Worm (Caenorhabditis elegans) whole organism, mixed stage, embryonic: Measurements from ENCODE around the gene srx-88.

Experiments used
- bed-3 ChIP-seq: fragments of 200-800 bp; sonication (Bioruptor generic); optimal IDR thresholded peaks from 3 replicates; lab custom pipeline; 2018; ENCODE audit warnings: mild to moderate bottlenecking, missing genetic modification characterization, moderate library complexity, missing compliant biosample characterization
- blmp-1 ChIP-seq: fragments of 150-350 bp; optimal IDR thresholded peaks from 2 replicates; lab custom pipeline; 2014; ENCODE audit warnings: missing biosample characterization, missing genetic modification characterization
- ceh-39 ChIP-seq: fragments of 150-350 bp; optimal IDR thresholded peaks from 2 replicates; lab custom pipeline; 2014; ENCODE audit warnings: missing biosample characterization, missing genetic modification characterization
- ceh-43 ChIP-seq: fragments of 200-800 bp; sonication (Bioruptor generic); optimal IDR thresholded peaks from 2 replicates; lab custom pipeline; 2018; ENCODE audit warnings: mild to moderate bottlenecking, missing genetic modification characterization, moderate library complexity, missing compliant biosample characterization
- ces-1 ChIP-seq: fragments of 150-350 bp; optimal IDR thresholded peaks from 2 replicates; lab custom pipeline; 2014; ENCODE audit warnings: missing biosample characterization, missing genetic modification reagents, missing genetic modification characterization
- cnd-1 ChIP-seq: fragments of 200-800 bp; sonication (Bioruptor generic); optimal IDR thresholded peaks from 2 replicates; lab custom pipeline; 2018; ENCODE audit warnings: mild to moderate bottlenecking, missing genetic modification characterization, missing compliant biosample characterization
- drap-1 ChIP-seq: fragments of 200-800 bp; sonication (Bioruptor generic); optimal IDR thresholded peaks from 3 replicates; lab custom pipeline; 2018; ENCODE audit warnings: mild to moderate bottlenecking, missing genetic modification characterization, missing compliant biosample characterization
- elt-1 ChIP-seq: sonication (generic microtip); optimal IDR thresholded peaks from 2 replicates; lab custom pipeline; 2017; ENCODE audit warnings: missing genetic modification characterization, mild to moderate bottlenecking, missing compliant biosample characterization, antibody characterized with exemption, moderate library complexity, borderline replicate concordance; ENCODE audit not compliant: insufficient read depth
- elt-3 ChIP-seq: fragments of 150-350 bp; optimal IDR thresholded peaks from 2 replicates; lab custom pipeline; 2014; ENCODE audit warnings: missing biosample characterization, missing genetic modification characterization
- flh-1 ChIP-seq: fragments of 200-800 bp; sonication (Bioruptor generic); optimal IDR thresholded peaks from 2 replicates; lab custom pipeline; 2018; ENCODE audit warnings: mild to moderate bottlenecking, missing genetic modification characterization, moderate library complexity, missing compliant biosample characterization
- ham-2 ChIP-seq: fragments of 200-800 bp; sonication (Bioruptor generic); optimal IDR thresholded peaks from 2 replicates; lab custom pipeline; 2018; ENCODE audit warnings: mild to moderate bottlenecking, missing genetic modification characterization, missing compliant biosample characterization
- hlh-1 ChIP-seq: fragments of 150-350 bp; optimal IDR thresholded peaks from 2 replicates; lab custom pipeline; 2014; ENCODE audit warnings: missing biosample characterization, missing genetic modification reagents, missing genetic modification characterization
- lin-13 ChIP-seq: fragments of 150-350 bp; optimal IDR thresholded peaks from 2 replicates; lab custom pipeline; 2014; ENCODE audit warnings: missing biosample characterization, missing genetic modification characterization
- lin-32 ChIP-seq: fragments of 200-800 bp; sonication (Bioruptor generic); optimal IDR thresholded peaks from 2 replicates; lab custom pipeline; 2018; ENCODE audit warnings: mild to moderate bottlenecking, missing genetic modification characterization, missing compliant biosample characterization
- lsy-2 ChIP-seq: fragments of 150-350 bp; optimal IDR thresholded peaks from 2 replicates; lab custom pipeline; 2014; ENCODE audit warnings: missing biosample characterization, missing genetic modification characterization
- mep-1 ChIP-seq: fragments of 150-350 bp; optimal IDR thresholded peaks from 2 replicates; lab custom pipeline; 2017; ENCODE audit warnings: missing biosample characterization, missing genetic modification reagents, missing genetic modification characterization, inconsistent platforms
- mls-2 ChIP-seq: sonication (generic microtip); optimal IDR thresholded peaks from 2 replicates; lab custom pipeline; 2016; ENCODE audit warnings: mild to moderate bottlenecking, missing genetic modification characterization, moderate library complexity, missing compliant biosample characterization
- nhr-12 ChIP-seq: fragments of 150-350 bp; optimal IDR thresholded peaks from 2 replicates; lab custom pipeline; 2014; ENCODE audit warnings: missing biosample characterization, missing genetic modification characterization
- nhr-2 ChIP-seq: fragments of 150-350 bp; optimal IDR thresholded peaks from 2 replicates; lab custom pipeline; 2014; ENCODE audit warnings: missing biosample characterization, missing genetic modification characterization
- nhr-237 ChIP-seq: fragments of 150-350 bp; optimal IDR thresholded peaks from 2 replicates; lab custom pipeline; 2014; ENCODE audit warnings: missing biosample characterization, missing genetic modification characterization
- nhr-28 ChIP-seq: fragments of 150-350 bp; optimal IDR thresholded peaks from 2 replicates; lab custom pipeline; 2014; ENCODE audit warnings: missing biosample characterization, missing genetic modification characterization
- pha-4 ChIP-seq: fragments of 150-350 bp; optimal IDR thresholded peaks from 2 replicates; lab custom pipeline; 2018; ENCODE audit warnings: missing biosample characterization, missing genetic modification reagents, missing genetic modification characterization
- sem-2 ChIP-seq: fragments of 200-800 bp; sonication (Bioruptor generic); optimal IDR thresholded peaks from 2 replicates; lab custom pipeline; 2018; ENCODE audit warnings: mild to moderate bottlenecking, missing genetic modification characterization, missing compliant biosample characterization
- snpc-4 ChIP-seq: fragments of 150-350 bp; optimal IDR thresholded peaks from 2 replicates; lab custom pipeline; 2014; ENCODE audit warnings: missing biosample characterization, missing genetic modification characterization
- sptf-1 ChIP-seq: sonication (generic microtip); optimal IDR thresholded peaks from 2 replicates; lab custom pipeline; 2017; ENCODE audit warnings: mild to moderate bottlenecking, missing genetic modification characterization, moderate library complexity, missing compliant biosample characterization
- tbx-8 ChIP-seq: fragments of 200-800 bp; sonication (Bioruptor generic); optimal IDR thresholded peaks from 2 replicates; lab custom pipeline; 2018; ENCODE audit warnings: mild to moderate bottlenecking, missing genetic modification characterization, moderate library complexity, missing compliant biosample characterization
- unc-120 ChIP-seq: sonication (generic microtip); optimal IDR thresholded peaks from 2 replicates; lab custom pipeline; 2017; ENCODE audit warnings: missing genetic modification characterization, missing compliant biosample characterization; ENCODE audit not compliant: poor library complexity, severe bottlenecking
- unc-39 ChIP-seq: fragments of 150-350 bp; optimal IDR thresholded peaks from 2 replicates; lab custom pipeline; 2014; ENCODE audit warnings: missing biosample characterization, missing genetic modification characterization
- unc-62 ChIP-seq: fragments of 150-350 bp; optimal IDR thresholded peaks from 2 replicates; lab custom pipeline; 2014; ENCODE audit warnings: missing biosample characterization, missing genetic modification reagents, missing genetic modification characterization
- zip-8 ChIP-seq: fragments of 150-350 bp; optimal IDR thresholded peaks from 2 replicates; lab custom pipeline; 2014; ENCODE audit warnings: missing biosample characterization, missing genetic modification characterization
- ztf-11 ChIP-seq: fragments of 150-350 bp; optimal IDR thresholded peaks from 2 replicates; lab custom pipeline; 2014; ENCODE audit warnings: missing biosample characterization, missing genetic modification characterization

Gene srx-88

DNA sequence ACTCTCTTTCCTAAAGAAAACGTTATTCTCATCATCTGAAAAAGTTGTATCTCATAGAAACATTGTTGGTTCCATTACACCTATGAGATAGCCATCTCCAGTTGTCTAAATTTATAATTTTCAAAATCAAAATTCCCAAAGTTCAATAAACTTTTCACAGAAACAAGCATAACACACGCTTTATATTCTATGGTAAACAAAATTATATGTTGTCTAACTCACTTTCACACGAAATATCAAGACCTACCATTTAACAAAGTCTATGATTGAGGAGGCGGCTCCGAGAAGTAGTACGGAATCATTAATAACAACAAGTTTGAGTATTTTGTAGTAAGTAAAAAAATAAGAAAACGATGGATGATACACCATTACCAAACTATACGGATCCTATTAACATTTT, 15.5 kb downstream of the srx-88 start, which contains the start of gene srx-84:
Gene srx-84 (plus strand): TSS at position 301 of the 400 bp plus-strand sequence.
- TF ChIP-seq nhr-2 (tag; lab: Kevin White, UChicago) = no peak
- TF ChIP-seq mls-2 (tag; lab: Kevin White, UChicago) = no peak
- TF ChIP-seq bed-3 (GFP tag; lab: Kevin White, UChicago) = no peak
- TF ChIP-seq unc-62 (GFP tag; lab: Kevin White, UChicago) = no peak
- TF ChIP-seq tbx-8 = no peak
- no peak for TF ChIP-seq ztf-11
- no peak for TF ChIP-seq unc-39 (tag; lab: Kevin White, UChicago)
- no peak for TF ChIP-seq lin-32 (GFP tag; lab: Kevin White, UChicago)
- no peak for TF ChIP-seq sptf-1 (tag; lab: Kevin White, UChicago)
- TF ChIP-seq unc-120 (tag; lab: Kevin White, UChicago) = no peak
- no peak for TF ChIP-seq zip-8 (tag; lab: Kevin White, UChicago)
- no peak for TF ChIP-seq hlh-1 (tag; lab: Kevin White, UChicago)
- no peak for TF ChIP-seq lin-13
- no peak for TF ChIP-seq ces-1 (GFP tag; lab: Kevin White, UChicago)
- TF ChIP-seq ceh-43 (GFP tag; lab: Kevin White, UChicago) = no peak
- no peak for TF ChIP-seq cnd-1 (tag; lab: Kevin White, UChicago)
- no peak for TF ChIP-seq flh-1 (GFP tag; lab: Kevin White, UChicago)
- no peak for TF ChIP-seq mep-1 (tag; lab: Kevin White, UChicago)
- TF ChIP-seq nhr-12 = no peak
- no peak for TF ChIP-seq elt-3
- TF ChIP-seq, all 35 proteins: peak for 0

DNA sequence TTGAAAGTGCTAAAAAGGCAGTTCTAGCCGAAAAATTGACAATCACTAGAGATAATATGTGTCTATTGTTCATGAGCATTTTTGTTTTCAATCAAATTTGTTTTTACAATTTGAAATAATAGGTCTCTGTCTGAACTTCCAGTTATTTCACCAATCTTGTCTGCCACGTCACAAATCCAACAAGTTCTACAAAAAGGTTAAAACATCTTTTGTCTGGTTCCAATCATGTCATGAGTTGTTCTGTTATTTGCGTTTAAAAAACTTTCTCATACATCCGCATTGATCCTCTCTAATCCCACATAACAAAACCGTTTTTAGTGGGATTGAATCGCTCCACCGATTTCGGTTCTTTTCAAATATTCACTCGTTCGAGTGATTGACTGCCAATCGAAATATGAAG, 17.5 kb downstream of the srx-88 start, which contains the start of gene F35B12.9:
Gene F35B12.9 (plus strand): TSS at position 372 of the 400 bp plus-strand sequence.
- no peak for TF ChIP-seq drap-1 (GFP tag; lab: Kevin White, UChicago)
- no peak for TF ChIP-seq blmp-1 (tag; lab: Kevin White, UChicago)
- no peak for TF ChIP-seq hlh-1 (tag; lab: Kevin White, UChicago)

DNA sequence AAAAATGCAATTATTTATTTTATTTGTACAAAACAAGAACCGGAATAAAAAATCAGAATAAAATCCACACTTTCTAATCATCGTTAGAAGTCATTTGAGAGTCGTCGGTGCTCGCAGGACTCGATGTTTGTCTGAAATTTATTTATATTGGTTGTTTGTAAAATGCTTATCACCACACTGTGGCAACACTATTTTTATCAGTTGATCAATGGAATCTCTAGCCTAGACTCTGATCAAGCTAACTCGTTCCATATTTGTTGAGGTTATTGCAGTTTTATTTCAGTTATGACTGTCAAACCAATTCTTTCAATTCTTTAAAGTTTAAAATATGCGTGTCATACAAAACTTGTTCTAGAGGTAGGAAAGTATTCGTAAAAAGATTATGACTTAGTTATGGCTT, 21.2 kb downstream of the srx-88 start, which contains the start of gene dhs-20:
Gene dhs-20 (minus strand): TSS at position 80 of the 400 bp plus-strand sequence.
- TF ChIP-seq drap-1 (GFP tag; lab: Kevin White, UChicago) = no peak
- TF ChIP-seq sptf-1 (tag; lab: Kevin White, UChicago) = no peak
- no peak for TF ChIP-seq lsy-2 (tag; lab: Kevin White, UChicago)
- no peak for TF ChIP-seq bed-3 (GFP tag; lab: Kevin White, UChicago)
- TF ChIP-seq nhr-237 (tag; lab: Kevin White, UChicago) = no peak
- no peak for TF ChIP-seq nhr-12

DNA sequence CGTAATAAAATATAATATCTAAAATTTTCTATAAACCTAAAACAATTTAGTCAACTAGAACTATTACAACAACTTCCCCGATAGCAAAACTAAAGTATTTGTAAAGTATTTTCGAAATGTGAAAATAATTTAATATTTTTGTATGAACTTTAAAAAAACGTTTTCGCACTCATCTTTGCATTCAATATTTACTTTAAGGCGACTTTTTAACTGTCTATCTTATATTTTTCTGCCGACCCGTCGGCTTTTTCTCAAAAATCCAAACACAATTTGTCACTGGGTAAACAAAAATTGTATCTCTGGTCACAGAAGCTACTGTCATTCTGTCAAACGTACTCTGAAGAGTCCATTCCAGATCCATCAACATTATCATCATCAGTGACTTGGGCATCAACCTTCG, 21.9 kb downstream of the srx-88 start:
- no peak for TF ChIP-seq unc-62 (GFP tag; lab: Kevin White, UChicago)
- TF ChIP-seq ham-2 (GFP tag; lab: Kevin White, UChicago) = no peak
- no peak for TF ChIP-seq pha-4
- TF ChIP-seq mep-1 (tag; lab: Kevin White, UChicago) = no peak
- no peak for TF ChIP-seq ztf-11
- no peak for TF ChIP-seq sem-2 (GFP tag; lab: Kevin White, UChicago)
- TF ChIP-seq ceh-39 (tag; lab: Kevin White, UChicago) = no peak
- no peak for TF ChIP-seq unc-39 (tag; lab: Kevin White, UChicago)
- no peak for TF ChIP-seq drap-1 (GFP tag; lab: Kevin White, UChicago)
- no peak for TF ChIP-seq elt-1 (tag; lab: Kevin White, UChicago)
- no peak for TF ChIP-seq lsy-2 (tag; lab: Kevin White, UChicago)
- TF ChIP-seq nhr-237 (tag; lab: Kevin White, UChicago) = no peak
- TF ChIP-seq, all 35 proteins: peak for 0

DNA sequence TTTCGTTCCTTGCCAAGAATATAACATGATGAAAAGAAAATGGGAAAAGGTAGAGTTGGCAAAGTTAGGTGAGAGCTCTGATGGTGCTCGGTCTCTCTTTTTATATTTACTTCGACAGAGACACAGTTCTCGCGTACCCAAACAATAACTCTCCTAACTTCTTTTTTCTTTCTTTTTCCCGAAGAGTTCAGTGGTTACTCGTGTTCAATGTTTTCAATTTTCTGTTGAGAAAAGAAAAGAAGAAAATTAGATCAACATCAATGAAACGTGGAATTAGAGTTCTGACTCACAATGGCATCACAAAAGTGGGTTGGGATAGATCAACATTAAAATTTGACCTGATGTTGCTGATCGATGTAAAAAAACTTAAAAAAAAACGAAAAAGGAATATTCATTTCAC, 23.1 kb downstream of the srx-88 start, which contains the start of gene idpp-16:
Gene idpp-16 (minus strand): TSS at position 101 of the 400 bp plus-strand sequence.
- TF ChIP-seq nhr-12 (no peak), nhr-28 (tag; lab: Kevin White, UChicago) (no peak), unc-120 (tag; lab: Kevin White, UChicago) (no peak), nhr-237 (tag; lab: Kevin White, UChicago) (no peak), elt-1 (tag; lab: Kevin White, UChicago) (no peak), cnd-1 (tag; lab: Kevin White, UChicago) (no peak), ceh-39 (tag; lab: Kevin White, UChicago) (no peak), hlh-1 (tag; lab: Kevin White, UChicago) (no peak), elt-3 (no peak), zip-8 (tag; lab: Kevin White, UChicago) (no peak), snpc-4 (tag; lab: Kevin White, UChicago) (no peak), bed-3 (GFP tag; lab: Kevin White, UChicago) (no peak), unc-39 (tag; lab: Kevin White, UChicago) (no peak)
